Worm (Caenorhabditis elegans) whole organism, midembryonic: ENCODE results near the gene F46H5.3.

Experiments
- T22C8.4 ChIP-seq: fragments of 200-800 bp; sonication (Bioruptor generic); IDR thresholded peaks from 2 replicates; pipeline ENCODE4 v1.3.6; 2022; ENCODE audit warnings: missing genetic modification characterization, missing compliant biosample characterization
- cog-1 ChIP-seq: sonication (generic microtip); optimal IDR thresholded peaks from 2 replicates; lab custom pipeline; 2016; ENCODE audit warnings: missing genetic modification characterization, missing compliant biosample characterization
- flt-1 ChIP-seq: fragments of 200-800 bp; sonication (Bioruptor generic); IDR thresholded peaks from 2 replicates; pipeline ENCODE4 v1.3.6; 2022; ENCODE audit warnings: missing genetic modification characterization, missing compliant biosample characterization
- ref-1 ChIP-seq: fragments of 200-800 bp; sonication (Bioruptor generic); conservative IDR thresholded peaks from 2 replicates; pipeline ENCODE4 v1.3.6; 2022; ENCODE audit warnings: missing genetic modification reagents, missing genetic modification characterization, missing compliant biosample characterization
- ztf-23 ChIP-seq: fragments of 200-800 bp; sonication (Bioruptor generic); IDR thresholded peaks from 2 replicates; pipeline ENCODE4 v1.3.6; 2022; ENCODE audit warnings: missing genetic modification reagents, missing genetic modification characterization, missing compliant biosample characterization
- ztf-29 ChIP-seq: fragments of 200-800 bp; sonication (Bioruptor generic); IDR thresholded peaks from 2 replicates; pipeline ENCODE4 v1.3.6; 2022; ENCODE audit warnings: missing genetic modification reagents, missing genetic modification characterization, missing compliant biosample characterization

- TF ChIP-seq ztf-23 (GFP tag; lab: Robert Waterston, UW) (no peak; the same call in 1 of the 2 replicates), ref-1 (GFP tag; lab: Robert Waterston, UW) (no peak), cog-1 (tag; lab: Kevin White, UChicago) (no peak), ztf-29 (GFP tag; lab: Robert Waterston, UW) (no peak), flt-1 (no peak), T22C8.4 (GFP tag; lab: Robert Waterston, UW) (no peak)
These were observed 56.8 kb downstream of the F46H5.3 start for ce11 chrX:7181627-7182026.
